Worm (Caenorhabditis elegans) whole organism, L2 larva: ENCODE measurements around the gene F35A5.8.

Experiments
- aly-2 ChIP-seq: fragments of 150-350 bp; optimal IDR thresholded peaks from 2 replicates; lab custom pipeline; 2014; ENCODE audit warnings: missing biosample characterization, missing genetic modification characterization
- ceh-16 ChIP-seq: fragments of 150-350 bp; optimal IDR thresholded peaks from 2 replicates; lab custom pipeline; 2014; ENCODE audit warnings: missing biosample characterization, missing genetic modification characterization
- lin-39 ChIP-seq: fragments of 150-350 bp; optimal IDR thresholded peaks from 2 replicates; lab custom pipeline; 2014; ENCODE audit warnings: missing biosample characterization, missing genetic modification reagents, missing genetic modification characterization
- unc-55 ChIP-seq: fragments of 150-350 bp; sonication (generic microtip); optimal IDR thresholded peaks from 3 replicates; lab custom pipeline; 2014; ENCODE audit warnings: missing biosample characterization, missing genetic modification reagents, missing genetic modification characterization
- ztf-11 ChIP-seq: sonication (generic microtip); optimal IDR thresholded peaks from 2 replicates; lab custom pipeline; 2017; ENCODE audit warnings: missing biosample characterization, missing genetic modification characterization

ce11 chrX:3820666-3821065 is 17.4 kb upstream of the F35A5.8 start:
- TF ChIP-seq aly-2 (no peak), lin-39 (tag; lab: Kevin White, UChicago) (no peak), unc-55 (no peak), ztf-11 (tag; lab: Kevin White, UChicago) (no peak), ceh-16 (tag; lab: Kevin White, UChicago) (no peak)
